Worm (Caenorhabditis elegans) whole organism, L4 larva: Measurements from ENCODE around the gene F56B6.6.

Source experiments
- ama-1 ChIP-seq: fragments of 150-350 bp; optimal IDR thresholded peaks from 2 replicates; lab custom pipeline; 2014; ENCODE audit warnings: inconsistent platforms, mixed read lengths
- ces-1 ChIP-seq: fragments of 150-350 bp; sonication (generic microtip); optimal IDR thresholded peaks from 4 replicates; lab custom pipeline; 2014; ENCODE audit warnings: missing biosample characterization, missing genetic modification reagents, missing genetic modification characterization
- jun-1 ChIP-seq: fragments of 150-350 bp; optimal IDR thresholded peaks from 2 replicates; lab custom pipeline; 2014; ENCODE audit warnings: missing biosample characterization, missing genetic modification reagents, missing genetic modification characterization
- mxl-3 ChIP-seq: fragments of 200-800 bp; sonication (Bioruptor generic); optimal IDR thresholded peaks from 2 replicates; lab custom pipeline; 2018; ENCODE audit warnings: mild to moderate bottlenecking, missing genetic modification characterization, missing compliant biosample characterization
- nhr-10 ChIP-seq: fragments of 150-350 bp; optimal IDR thresholded peaks from 2 replicates; lab custom pipeline; 2014; ENCODE audit warnings: missing biosample characterization, missing genetic modification characterization
- nhr-76 ChIP-seq: fragments of 150-350 bp; optimal IDR thresholded peaks from 2 replicates; lab custom pipeline; 2014; ENCODE audit warnings: missing biosample characterization, missing genetic modification characterization
- pha-4 ChIP-seq, 2 experiments: fragments of 150-350 bp in 1 of 2; fragments of 200-800 bp in 1 of 2; sonication (Bioruptor generic) in 1 of 2; IDR thresholded peaks in 1 of 2; optimal IDR thresholded peaks in 1 of 2; 2 replicates each; pipeline versions ENCODE4 v1.3.6 to Lab custom; 2014 to 2022; ENCODE audit warnings: missing genetic modification characterization in 2 of 2, missing genetic modification reagents in 2 of 2, missing biosample characterization in 1 of 2, missing compliant biosample characterization in 1 of 2
- snpc-4 ChIP-seq: fragments of 150-350 bp; optimal IDR thresholded peaks from 2 replicates; lab custom pipeline; 2014; ENCODE audit warnings: missing biosample characterization, missing genetic modification characterization

ce11 chrX:3547097-3547496 is 14.3 kb upstream of the F56B6.6 start:
- TF ChIP-seq pha-4 (GFP tag; IDR thresholded peaks at IDR 0.05; lab: Robert Waterston, UW) (no peak), pha-4 (tag; optimal IDR thresholded peaks at IDR 0.05; lab: Kevin White, UChicago) (no peak), nhr-76 (no peak), ces-1 (GFP tag; lab: Kevin White, UChicago) (no peak), mxl-3 (GFP tag; lab: Kevin White, UChicago) (no peak), ama-1 (lab: Kevin White, UChicago) (no peak), snpc-4 (tag; lab: Kevin White, UChicago) (no peak), nhr-10 (tag; lab: Kevin White, UChicago) (no peak), jun-1 (tag; lab: Kevin White, UChicago) (no peak)
